Fruit fly (Drosophila melanogaster) whole organism, wandering third instar larva: ENCODE results near the gene Pi3K68D.
A peak's percentile ranks its signal among the peaks of the same experiment; 100 is the strongest.

ENCODE experiments used
- Abd-B ChIP-seq: fragments of >200 bp; optimal IDR thresholded peaks from 2 replicates; lab custom pipeline; 2017; ENCODE audit warnings: missing biosample characterization, missing genetic modification characterization
- CG32264 ChIP-seq: fragments of 200-800 bp; sonication (Bioruptor generic); optimal IDR thresholded peaks from 2 replicates; lab custom pipeline; 2016; ENCODE audit warnings: missing biosample characterization, missing genetic modification characterization
- CG9705 ChIP-seq: fragments of 200-800 bp; sonication (Bioruptor generic); optimal IDR thresholded peaks from 2 replicates; lab custom pipeline; 2018; ENCODE audit warnings: missing biosample characterization, mild to moderate bottlenecking, missing genetic modification characterization
- CrebA ChIP-seq: fragments of 200-800 bp; sonication (Bioruptor generic); optimal IDR thresholded peaks from 2 replicates; lab custom pipeline; 2016; ENCODE audit warnings: missing biosample characterization, mild to moderate bottlenecking, missing genetic modification characterization, borderline replicate concordance
- Dfd ChIP-seq: fragments of >200 bp; optimal IDR thresholded peaks from 2 replicates; lab custom pipeline; 2017; ENCODE audit warnings: missing biosample characterization, missing genetic modification characterization
- GATAd ChIP-seq: sonication (Bioruptor generic); optimal IDR thresholded peaks from 2 replicates; lab custom pipeline; 2016; ENCODE audit warnings: missing biosample characterization, missing genetic modification characterization
- Hnf4 ChIP-seq: fragments of 200-800 bp; sonication (Bioruptor generic); optimal IDR thresholded peaks from 2 replicates; lab custom pipeline; 2016; ENCODE audit warnings: missing biosample characterization, mild to moderate bottlenecking, missing genetic modification characterization
- Hr83 ChIP-seq: fragments of 200-300 bp; sonication (Bioruptor generic); optimal IDR thresholded peaks from 2 replicates; lab custom pipeline; 2016; ENCODE audit warnings: missing biosample characterization, mild to moderate bottlenecking, missing genetic modification characterization, moderate library complexity; ENCODE audit not compliant: poor library complexity, severe bottlenecking
- Jra ChIP-seq: sonication (Bioruptor generic); optimal IDR thresholded peaks from 2 replicates; lab custom pipeline; 2016; ENCODE audit warnings: missing biosample characterization, missing genetic modification characterization
- Mio ChIP-seq: sonication (Bioruptor generic); optimal IDR thresholded peaks from 2 replicates; lab custom pipeline; 2016; ENCODE audit warnings: missing biosample characterization, missing genetic modification characterization
- N ChIP-seq: fragments of >200 bp; optimal IDR thresholded peaks from 2 replicates; lab custom pipeline; 2018; ENCODE audit warnings: missing biosample characterization, missing external identifiers, missing genetic modification characterization
- OdsH ChIP-seq: fragments of 200-800 bp; sonication (Bioruptor generic); optimal IDR thresholded peaks from 2 replicates; lab custom pipeline; 2016; ENCODE audit warnings: missing biosample characterization, mild to moderate bottlenecking, missing genetic modification characterization
- Rel ChIP-seq, 2 experiments: fragments of 200-800 bp; sonication (Bioruptor generic) in 1 of 2; optimal IDR thresholded peaks; 2 replicates in 1 of 2; 3 replicates in 1 of 2; lab custom pipeline; 2016 to 2019; ENCODE audit warnings: mild to moderate bottlenecking in 2 of 2, missing biosample characterization in 2 of 2, missing genetic modification characterization in 2 of 2, moderate library complexity in 1 of 2
- Vsx2 ChIP-seq: fragments of 200-300, 225-300 bp; sonication (Bioruptor generic); optimal IDR thresholded peaks from 2 replicates; lab custom pipeline; 2018; ENCODE audit warnings: missing biosample characterization, missing genetic modification characterization; ENCODE audit not compliant: partially characterized antibody
- br ChIP-seq: fragments of 200-800 bp; sonication (Bioruptor generic); optimal IDR thresholded peaks from 2 replicates; lab custom pipeline; 2016; ENCODE audit warnings: missing biosample characterization, missing genetic modification characterization
- brk ChIP-seq: fragments of 200-800 bp; sonication (Bioruptor generic); optimal IDR thresholded peaks from 2 replicates; lab custom pipeline; 2016; ENCODE audit warnings: missing biosample characterization, mild to moderate bottlenecking, missing genetic modification characterization
- dl ChIP-seq, 2 experiments: fragments of 175-275, 200-275 bp in 1 of 2; fragments of 200-275 bp in 1 of 2; sonication (Bioruptor generic); optimal IDR thresholded peaks; lab custom pipeline; 2018; ENCODE audit warnings: mild to moderate bottlenecking in 2 of 2, missing biosample characterization in 2 of 2, missing genetic modification characterization in 2 of 2, moderate library complexity in 2 of 2; ENCODE audit not compliant: partially characterized antibody in 2 of 2, insufficient read depth in 1 of 2
- dmrt93B ChIP-seq: fragments of 200-800 bp; sonication (Bioruptor generic); optimal IDR thresholded peaks from 2 replicates; lab custom pipeline; 2018; ENCODE audit warnings: missing biosample characterization, mild to moderate bottlenecking, missing genetic modification characterization
- dsf ChIP-seq: sonication (Bioruptor generic); optimal IDR thresholded peaks from 2 replicates; lab custom pipeline; 2016; ENCODE audit warnings: missing biosample characterization, missing genetic modification characterization, borderline replicate concordance
- ey ChIP-seq: fragments of 200-800 bp; sonication (Bioruptor generic); optimal IDR thresholded peaks from 2 replicates; lab custom pipeline; 2016; ENCODE audit warnings: missing biosample characterization, missing genetic modification characterization
- foxo ChIP-seq, 2 experiments: fragments of 200-800 bp; sonication (Bioruptor generic); optimal IDR thresholded peaks; 2 replicates in 1 of 2; 3 replicates in 1 of 2; lab custom pipeline; 2016 to 2017; ENCODE audit warnings: missing biosample characterization in 2 of 2, missing genetic modification characterization in 2 of 2
- fru ChIP-seq: fragments of 200-800 bp; sonication (Bioruptor generic); optimal IDR thresholded peaks from 3 replicates; lab custom pipeline; 2016; ENCODE audit warnings: missing biosample characterization, mild to moderate bottlenecking, missing genetic modification characterization
- h ChIP-seq: fragments of 200-800 bp; sonication (Bioruptor generic); optimal IDR thresholded peaks from 3 replicates; lab custom pipeline; 2016; ENCODE audit warnings: missing biosample characterization, mild to moderate bottlenecking, missing genetic modification characterization
- jim ChIP-seq: fragments of 175-275, 200-325 bp; sonication (Bioruptor generic); optimal IDR thresholded peaks from 2 replicates; lab custom pipeline; 2016; ENCODE audit warnings: missing biosample characterization, mild to moderate bottlenecking, missing genetic modification characterization
- lola ChIP-seq: fragments of >200 bp; optimal IDR thresholded peaks from 2 replicates; lab custom pipeline; 2017; ENCODE audit warnings: missing biosample characterization, missing genetic modification characterization
- pan ChIP-seq: fragments of >200 bp; optimal IDR thresholded peaks from 2 replicates; lab custom pipeline; 2017
- psq ChIP-seq: fragments of 200-800 bp; sonication (Bioruptor generic); optimal IDR thresholded peaks from 3 replicates; lab custom pipeline; 2017; ENCODE audit warnings: missing biosample characterization, mild to moderate bottlenecking, missing genetic modification characterization, moderate library complexity
- sage ChIP-seq: fragments of 200-800 bp; sonication (Bioruptor generic); optimal IDR thresholded peaks from 2 replicates; lab custom pipeline; 2016; ENCODE audit warnings: missing biosample characterization, mild to moderate bottlenecking, missing genetic modification characterization
- sv ChIP-seq: fragments of 200-800 bp; sonication (Bioruptor generic); optimal IDR thresholded peaks from 3 replicates; lab custom pipeline; 2016; ENCODE audit warnings: missing biosample characterization, missing genetic modification characterization
- tai ChIP-seq: sonication (Bioruptor generic); optimal IDR thresholded peaks from 2 replicates; lab custom pipeline; 2016; ENCODE audit warnings: missing biosample characterization, missing genetic modification characterization
- usp ChIP-seq: fragments of >200 bp; optimal IDR thresholded peaks from 2 replicates; lab custom pipeline; 2017; ENCODE audit warnings: missing biosample characterization, missing genetic modification characterization
- woc ChIP-seq: sonication (Bioruptor generic); optimal IDR thresholded peaks from 2 replicates; lab custom pipeline; 2016; ENCODE audit warnings: missing biosample characterization, mild to moderate bottlenecking, missing genetic modification characterization

Gene Pi3K68D

DNA sequence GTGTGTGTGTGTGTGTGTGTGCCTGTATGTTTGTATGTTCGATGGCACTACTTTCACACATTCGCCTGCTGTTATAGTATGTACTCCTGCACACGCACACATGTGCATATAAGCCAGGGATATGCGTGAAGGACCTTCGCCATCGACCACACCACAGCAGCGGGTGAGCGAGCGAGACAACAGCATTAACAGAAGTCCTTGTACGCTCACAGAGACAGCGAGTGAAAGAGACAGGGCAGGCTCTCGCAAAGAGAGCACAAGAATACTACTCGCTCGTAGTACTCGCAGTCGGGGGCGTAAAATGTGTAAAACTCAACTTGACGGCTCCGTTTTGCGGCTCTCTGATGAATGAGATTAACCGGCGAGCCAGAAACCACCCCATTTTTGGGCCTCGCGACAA lies 24.9 kb downstream of the Pi3K68D start:
- TF ChIP-seq Dfd (GFP tag; lab: Kevin White, UChicago), result peak; percentile 74
- no peak for TF ChIP-seq Hr83 (GFP tag; lab: Kevin White, UChicago)
- no peak for TF ChIP-seq h (GFP tag; lab: Kevin White, UChicago)

DNA sequence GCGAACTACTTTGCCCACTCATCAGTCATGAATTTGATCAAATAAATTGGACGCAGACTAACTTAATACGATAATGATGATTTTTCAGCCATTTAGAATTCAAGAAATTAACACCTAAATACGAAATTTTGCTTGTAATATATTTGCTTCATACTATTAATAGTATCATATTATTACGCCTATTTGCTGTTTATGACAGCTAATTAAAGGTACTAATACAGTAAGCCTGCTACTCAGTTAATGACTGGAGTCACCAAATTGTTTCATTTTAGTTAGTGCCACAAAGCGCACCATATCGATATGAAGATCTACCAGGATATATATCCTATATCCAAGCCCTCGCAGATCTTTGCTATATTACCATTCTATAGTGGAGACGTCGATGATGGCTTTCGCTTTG lies 38.8 kb downstream of the Pi3K68D start, which contains the start of gene Gr68a:
Gene Gr68a, plus strand, starts transcription at position 301 of the 400 bp plus-strand sequence.
- TF ChIP-seq Hnf4 (no peak), dmrt93B (GFP tag; lab: Kevin White, UChicago) (no peak), CG9705 (GFP tag; lab: Kevin White, UChicago) (no peak), Jra (no peak), sage (GFP tag; lab: Kevin White, UChicago) (no peak), brk (GFP tag; lab: Kevin White, UChicago) (no peak), Abd-B (no peak), usp (GFP tag; lab: Kevin White, UChicago) (no peak), Dfd (GFP tag; lab: Kevin White, UChicago) (no peak), br (no peak), sv (no peak), foxo (GFP tag; optimal IDR thresholded peaks at IDR 0.05; lab: Kevin White, UChicago) (no peak), jim (GFP tag; lab: Kevin White, UChicago) (no peak), N (GFP tag; lab: Kevin White, UChicago) (no peak), CG32264 (GFP tag; lab: Kevin White, UChicago) (no peak), woc (GFP tag; lab: Kevin White, UChicago) (no peak), ey (GFP tag; lab: Kevin White, UChicago) (no peak), dl (GFP tag; optimal IDR thresholded peaks at IDR 0.05; lab: Kevin White, UChicago; ENCODE audit: insufficient read depth in 1 of 2, partially characterized antibody in 2 of 2) (no peak), GATAd (no peak)

DNA sequence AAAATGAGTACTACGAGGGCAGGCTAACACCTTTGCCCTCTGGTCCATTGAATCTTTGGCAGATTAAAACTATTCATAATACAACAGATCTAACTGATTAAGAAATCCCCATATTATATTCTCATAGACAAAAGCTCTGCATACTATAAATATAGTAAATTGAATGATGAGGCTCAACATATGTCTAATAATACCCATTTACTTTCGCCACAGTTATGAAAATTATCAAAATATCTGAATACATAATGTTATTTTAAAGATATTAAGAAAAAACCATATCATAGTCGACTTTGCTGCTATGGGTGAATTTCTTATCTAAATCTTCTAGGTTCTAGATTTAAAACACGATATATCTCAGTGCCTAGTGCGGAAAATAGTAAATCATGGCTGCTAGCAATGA lies 58.0 kb downstream of the Pi3K68D start, which contains the start of gene CG32087:
Gene CG32087, plus strand, starts transcription at position 301 of the 400 bp plus-strand sequence.
- no peak for TF ChIP-seq psq (GFP tag; lab: Kevin White, UChicago)
- no peak for TF ChIP-seq Hnf4
- no peak for TF ChIP-seq sage (GFP tag; lab: Kevin White, UChicago)
- no peak for TF ChIP-seq Mio (GFP tag; lab: Kevin White, UChicago)
- no peak for TF ChIP-seq h (GFP tag; lab: Kevin White, UChicago)
- TF ChIP-seq CG9705 (GFP tag; lab: Kevin White, UChicago), result no peak
- TF ChIP-seq Hr83 (GFP tag; lab: Kevin White, UChicago), result no peak
- no peak for TF ChIP-seq fru (GFP tag; lab: Kevin White, UChicago)
- no peak for TF ChIP-seq CrebA (GFP tag; lab: Kevin White, UChicago)
- TF ChIP-seq GATAd, result no peak
- TF ChIP-seq dsf (GFP tag; lab: Kevin White, UChicago), result no peak

DNA sequence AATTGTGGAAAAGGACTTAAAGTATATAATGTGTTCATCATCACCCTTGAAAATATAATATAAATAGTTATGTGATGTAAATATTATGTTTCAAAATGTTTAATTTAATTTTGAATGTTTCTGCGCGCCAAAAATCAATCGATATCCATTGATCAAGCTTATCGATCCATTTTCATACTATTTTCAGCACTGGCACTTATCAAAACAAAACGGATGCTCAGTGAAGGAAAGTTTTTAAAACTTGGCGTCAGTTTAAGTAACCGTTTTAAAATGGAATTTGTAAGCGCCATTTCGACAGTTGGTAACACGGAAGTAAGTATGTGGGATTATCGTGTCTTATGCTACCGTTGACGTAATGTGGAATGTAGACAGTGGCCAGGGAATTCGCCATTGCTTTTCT lies 61.7 kb downstream of the Pi3K68D start, which contains the start of gene sunn:
Gene sunn, plus strand, starts transcription at position 202 of the 400 bp plus-strand sequence.
- no peak for TF ChIP-seq lola (GFP tag; lab: Kevin White, UChicago)
- no peak for TF ChIP-seq Vsx2 (GFP tag; lab: Kevin White, UChicago)
- no peak for TF ChIP-seq pan (lab: Kevin White, UChicago)
- TF ChIP-seq Rel (GFP tag; optimal IDR thresholded peaks at IDR 0.05; lab: Kevin White, UChicago), result no peak
- TF ChIP-seq Rel (tag; optimal IDR thresholded peaks at IDR 0.05; lab: Kevin White, UChicago), result no peak
- no peak for TF ChIP-seq Mio (GFP tag; lab: Kevin White, UChicago)
- TF ChIP-seq CG32264 (GFP tag; lab: Kevin White, UChicago), result no peak
- no peak for TF ChIP-seq jim (GFP tag; lab: Kevin White, UChicago)
- no peak for TF ChIP-seq sage (GFP tag; lab: Kevin White, UChicago)
- TF ChIP-seq ey (GFP tag; lab: Kevin White, UChicago), result no peak
- TF ChIP-seq Abd-B, result no peak
- TF ChIP-seq brk (GFP tag; lab: Kevin White, UChicago), result no peak
- TF ChIP-seq OdsH (GFP tag; lab: Kevin White, UChicago), result no peak
- TF ChIP-seq tai (GFP tag; lab: Kevin White, UChicago), result no peak
- no peak for TF ChIP-seq dsf (GFP tag; lab: Kevin White, UChicago)
- no peak for TF ChIP-seq dmrt93B (GFP tag; lab: Kevin White, UChicago)
- TF ChIP-seq h (GFP tag; lab: Kevin White, UChicago), result no peak
